Worm (Caenorhabditis elegans) whole organism, L4 larva: ENCODE measurements around the gene clec-189.

Source experiments
- aly-2 ChIP-seq: sonication (generic microtip); optimal IDR thresholded peaks from 2 replicates; lab custom pipeline; 2018; ENCODE audit warnings: missing biosample characterization, missing genetic modification characterization
- ceh-82 ChIP-seq: sonication (generic microtip); optimal IDR thresholded peaks from 2 replicates; lab custom pipeline; 2017; ENCODE audit warnings: missing biosample characterization, missing genetic modification characterization
- set-16 ChIP-seq: fragments of 200-800 bp; sonication (Bioruptor generic); IDR thresholded peaks from 2 replicates; pipeline ENCODE4 v1.3.6; 2022; ENCODE audit warnings: missing genetic modification reagents, missing genetic modification characterization, missing compliant biosample characterization
- zag-1 ChIP-seq: fragments of 150-350 bp; optimal IDR thresholded peaks from 2 replicates; lab custom pipeline; 2014; ENCODE audit warnings: missing biosample characterization, missing genetic modification characterization

DNA sequence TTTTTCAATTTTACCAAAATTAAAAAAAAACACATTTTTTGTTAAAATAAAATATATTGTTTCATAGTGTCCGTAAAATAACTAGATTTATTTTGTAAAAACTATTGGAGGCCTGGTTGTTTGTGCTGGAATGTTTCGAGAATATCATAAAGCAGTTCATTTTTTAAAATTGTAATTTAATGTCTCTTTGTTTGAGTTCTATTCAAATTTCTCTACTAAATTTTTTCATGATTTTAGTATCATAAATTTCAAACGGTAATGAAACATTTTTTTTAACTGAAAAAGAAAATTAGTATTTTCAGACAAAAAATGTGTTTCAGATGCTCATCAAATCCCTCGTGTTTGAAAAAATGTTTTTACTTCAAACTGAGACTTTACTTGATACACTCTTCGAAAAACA, 45.0 kb downstream of the clec-189 start:
- TF ChIP-seq aly-2 (tag; lab: Kevin White, UChicago) (no peak), zag-1 (tag; lab: Kevin White, UChicago) (no peak), set-16 (no peak), ceh-82 (tag; lab: Kevin White, UChicago) (no peak)
